Comparison of ENCODE assay signal across 5 fruit fly cellular contexts in the genomic region with DNA sequence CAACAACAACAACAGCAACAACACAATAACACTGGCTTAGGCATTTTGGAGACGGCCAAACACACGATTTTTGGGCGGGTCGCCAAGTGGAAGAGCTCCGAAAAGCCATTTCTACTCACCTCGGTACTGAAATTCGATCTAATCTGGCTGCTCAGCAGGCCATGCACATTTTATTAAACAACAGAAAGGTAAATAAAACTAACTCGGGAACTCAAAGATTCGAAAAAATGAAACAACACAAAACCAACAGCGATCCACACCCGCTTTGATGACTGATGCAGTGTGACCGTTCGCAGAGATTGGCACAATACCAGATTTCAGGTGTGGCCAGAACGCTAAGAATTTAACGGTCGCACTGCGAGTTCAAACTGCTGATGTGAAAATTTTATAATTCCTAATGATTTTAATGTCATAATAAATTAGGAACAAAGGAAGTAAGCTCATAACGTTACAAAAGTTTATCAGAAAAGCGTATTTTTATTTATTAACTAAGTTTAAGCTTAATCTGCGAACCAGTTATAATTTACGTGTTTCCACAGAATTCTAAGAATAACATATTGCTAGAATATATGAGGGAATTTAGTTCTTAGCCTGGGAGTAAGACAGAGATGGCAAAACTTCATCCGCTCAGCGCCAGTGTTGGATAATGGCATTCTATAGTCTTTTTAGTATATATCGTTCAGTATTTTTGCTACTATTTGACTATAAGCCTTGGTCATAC.
TF ChIP-seq lines count a peak whose summit lies in the region.

Mcr (minus strand) TSS at position 291 of the 721 bp plus-strand sequence.

- no peak for TF ChIP-seq CTCF in whole organism, embryonic (GFP tag; optimal IDR thresholded peaks at IDR 0.05; lab: Kevin White, UChicago)

TF ChIP-seq in whole organism, adult, 20 proteins besides CTCF, POLR2A, EP300 and RAD21:
- no peak for TF ChIP-seq CG7045 (GFP tag; optimal IDR thresholded peaks at IDR 0.05; lab: Kevin White, UChicago)
- peak; percentile 42 for TF ChIP-seq bab1 (GFP tag; optimal IDR thresholded peaks at IDR 0.05; lab: Kevin White, UChicago)
- TF ChIP-seq pad (GFP tag; optimal IDR thresholded peaks at IDR 0.05; lab: Kevin White, UChicago): peak; percentile 33
- no peak for TF ChIP-seq ovo (GFP tag; optimal IDR thresholded peaks at IDR 0.05; lab: Kevin White, UChicago)
- TF ChIP-seq tj (GFP tag; optimal IDR thresholded peaks at IDR 0.05; lab: Kevin White, UChicago): peak; percentile 4
TF ChIP-seq in whole organism, adult: peak in this region for 3.

TF ChIP-seq in whole organism, embryonic, 481 proteins besides CTCF, POLR2A, EP300 and RAD21 (continues in another document):
- TF ChIP-seq HmgD (GFP tag; optimal IDR thresholded peaks at IDR 0.05; lab: Kevin White, UChicago) (no peak), CG14667 (GFP tag; IDR thresholded peaks at IDR 0.05; lab: Robert Waterston, UW) (no peak), ems (GFP tag; optimal IDR thresholded peaks at IDR 0.05; lab: Kevin White, UChicago) (peak; percentile 8), crp (GFP tag; optimal IDR thresholded peaks at IDR 0.05; lab: Kevin White, UChicago) (peak in 1 of 2 experiments; percentile 21), sens (GFP tag; lab: Kevin White, UChicago) (peak; percentile 28), E2f2 (GFP tag; IDR thresholded peaks at IDR 0.05; lab: Robert Waterston, UW) (peak; percentile 33; the same call in 1 of the 2 replicates), Sin3A (optimal IDR thresholded peaks at IDR 0.05; lab: Kevin White, UChicago) (peak; percentile 85), CG1024 (GFP tag; IDR thresholded peaks at IDR 0.05; lab: Robert Waterston, UW) (no peak), row (GFP tag; IDR thresholded peaks at IDR 0.05; lab: Robert Waterston, UW) (peak; percentile 31; the same call in 1 of the 3 replicates), BEAF-32 (GFP tag; optimal IDR thresholded peaks at IDR 0.05; lab: Kevin White, UChicago) (peak; percentile 87), Dref (GFP tag; IDR thresholded peaks at IDR 0.05; lab: Robert Waterston, UW) (peak; percentile 39), Hmr (GFP tag; optimal IDR thresholded peaks at IDR 0.05; lab: Kevin White, UChicago) (peak; percentile 39), Med (GFP tag; lab: Kevin White, UChicago) (peak; percentile 68), btn (GFP tag; optimal IDR thresholded peaks at IDR 0.05; lab: Kevin White, UChicago) (peak; percentile 2), CG4360 (GFP tag; IDR thresholded peaks at IDR 0.05; lab: Robert Waterston, UW) (peak; percentile 68), Ptx1 (GFP tag; IDR thresholded peaks at IDR 0.05; lab: Robert Waterston, UW) (0 out of 2 replicates have a peak, but pooled peaks have one; percentile 26), stwl (tag; optimal IDR thresholded peaks at IDR 0.05; lab: Kevin White, UChicago) (peak; percentile 64), YL-1 (GFP tag; optimal IDR thresholded peaks at IDR 0.05; lab: Kevin White, UChicago) (no peak), tx (GFP tag; optimal IDR thresholded peaks at IDR 0.05; lab: Kevin White, UChicago) (peak; percentile 10)

TF ChIP-seq in whole organism, prepupa, 60 proteins besides CTCF, POLR2A, EP300 and RAD21 (continues in another document):
- TF ChIP-seq Sox102F (GFP tag; optimal IDR thresholded peaks at IDR 0.05; lab: Kevin White, UChicago) (no peak), CG8119 (GFP tag; IDR thresholded peaks at IDR 0.05; lab: Robert Waterston, UW) (no peak), CG10669 (GFP tag; optimal IDR thresholded peaks at IDR 0.05; lab: Kevin White, UChicago) (no peak), lz (GFP tag; optimal IDR thresholded peaks at IDR 0.05; lab: Kevin White, UChicago) (no peak), fd85E (GFP tag; optimal IDR thresholded peaks at IDR 0.05; lab: Kevin White, UChicago) (no peak), Hr39 (GFP tag; optimal IDR thresholded peaks at IDR 0.05; lab: Kevin White, UChicago) (no peak), CG34406 (GFP tag; optimal IDR thresholded peaks at IDR 0.05; lab: Kevin White, UChicago) (no peak), Met (GFP tag; optimal IDR thresholded peaks at IDR 0.05; lab: Kevin White, UChicago) (no peak), CG9139 (GFP tag; optimal IDR thresholded peaks at IDR 0.05; lab: Kevin White, UChicago) (no peak), CG11294 (GFP tag; IDR thresholded peaks at IDR 0.05; lab: Robert Waterston, UW) (no peak), Ets21C (GFP tag; optimal IDR thresholded peaks at IDR 0.05; lab: Kevin White, UChicago) (no peak), CG32006 (GFP tag; optimal IDR thresholded peaks at IDR 0.05; lab: Kevin White, UChicago) (no peak), dsx (GFP tag; optimal IDR thresholded peaks at IDR 0.05; lab: Kevin White, UChicago; ENCODE audit: poor library complexity, severe bottlenecking) (no peak), acj6 (GFP tag; optimal IDR thresholded peaks at IDR 0.05; lab: Kevin White, UChicago) (no peak), CG6276 (GFP tag; optimal IDR thresholded peaks at IDR 0.05; lab: Kevin White, UChicago) (no peak), CG6163 (GFP tag; IDR thresholded peaks at IDR 0.05; lab: Robert Waterston, UW) (peak; percentile 22; the same call in 1 of the 3 replicates), eg (GFP tag; IDR thresholded peaks at IDR 0.05; lab: Robert Waterston, UW) (no peak), Hr38 (GFP tag; optimal IDR thresholded peaks at IDR 0.05; lab: Kevin White, UChicago) (no peak), Hr4 (GFP tag; optimal IDR thresholded peaks at IDR 0.05; lab: Kevin White, UChicago) (no peak), CG15336 (GFP tag; IDR thresholded peaks at IDR 0.05; lab: Robert Waterston, UW) (no peak), ss (GFP tag; optimal IDR thresholded peaks at IDR 0.05; lab: Kevin White, UChicago) (no peak)

TF ChIP-seq in whole organism, pupa, 21 proteins besides CTCF, POLR2A, EP300 and RAD21:
- TF ChIP-seq EcR (GFP tag; optimal IDR thresholded peaks at IDR 0.05; lab: Kevin White, UChicago) (peak; percentile 10), CG8159 (tag; optimal IDR thresholded peaks at IDR 0.05; lab: Kevin White, UChicago) (no peak)
TF ChIP-seq in whole organism, pupa: peak in this region for 1.

TF ChIP-seq in whole organism, wandering third instar larva, 38 proteins besides CTCF, POLR2A, EP300 and RAD21:
- TF ChIP-seq Dfd (GFP tag; optimal IDR thresholded peaks at IDR 0.05; lab: Kevin White, UChicago) (no peak), HLH106 (tag; optimal IDR thresholded peaks at IDR 0.05; lab: Kevin White, UChicago) (peak; percentile 19), dmrt93B (GFP tag; optimal IDR thresholded peaks at IDR 0.05; lab: Kevin White, UChicago) (no peak), rgr (GFP tag; optimal IDR thresholded peaks at IDR 0.05; lab: Kevin White, UChicago) (no peak), br (GFP tag; optimal IDR thresholded peaks at IDR 0.05; lab: Kevin White, UChicago) (no peak), Jra (GFP tag; optimal IDR thresholded peaks at IDR 0.05; lab: Kevin White, UChicago) (no peak), Mio (GFP tag; optimal IDR thresholded peaks at IDR 0.05; lab: Kevin White, UChicago) (no peak), jim (GFP tag; optimal IDR thresholded peaks at IDR 0.05; lab: Kevin White, UChicago) (peak; percentile 5), woc (GFP tag; optimal IDR thresholded peaks at IDR 0.05; lab: Kevin White, UChicago) (no peak), dsf (GFP tag; optimal IDR thresholded peaks at IDR 0.05; lab: Kevin White, UChicago; ENCODE audit: borderline replicate concordance) (no peak), fru (GFP tag; optimal IDR thresholded peaks at IDR 0.05; lab: Kevin White, UChicago) (no peak), Vsx2 (GFP tag; optimal IDR thresholded peaks at IDR 0.05; lab: Kevin White, UChicago; ENCODE audit: partially characterized antibody) (peak; percentile 32), sv (GFP tag; optimal IDR thresholded peaks at IDR 0.05; lab: Kevin White, UChicago) (peak; percentile 38), Hnf4 (GFP tag; optimal IDR thresholded peaks at IDR 0.05; lab: Kevin White, UChicago) (peak; percentile 44), Sp1 (GFP tag; optimal IDR thresholded peaks at IDR 0.05; lab: Kevin White, UChicago) (no peak), GATAd (GFP tag; optimal IDR thresholded peaks at IDR 0.05; lab: Kevin White, UChicago) (no peak), dl (GFP tag; optimal IDR thresholded peaks at IDR 0.05; lab: Kevin White, UChicago; ENCODE audit: insufficient read depth in 1 of 2, partially characterized antibody in 2 of 2) (no peak), Abd-B (GFP tag; optimal IDR thresholded peaks at IDR 0.05; lab: Kevin White, UChicago) (no peak), ey (GFP tag; optimal IDR thresholded peaks at IDR 0.05; lab: Kevin White, UChicago) (no peak), psq (GFP tag; optimal IDR thresholded peaks at IDR 0.05; lab: Kevin White, UChicago) (no peak), brk (GFP tag; optimal IDR thresholded peaks at IDR 0.05; lab: Kevin White, UChicago) (no peak), lola (GFP tag; optimal IDR thresholded peaks at IDR 0.05; lab: Kevin White, UChicago) (no peak), CG9705 (GFP tag; optimal IDR thresholded peaks at IDR 0.05; lab: Kevin White, UChicago) (no peak), pan (optimal IDR thresholded peaks at IDR 0.05; lab: Kevin White, UChicago) (no peak), tai (GFP tag; optimal IDR thresholded peaks at IDR 0.05; lab: Kevin White, UChicago) (no peak), usp (GFP tag; optimal IDR thresholded peaks at IDR 0.05; lab: Kevin White, UChicago) (no peak), sage (GFP tag; optimal IDR thresholded peaks at IDR 0.05; lab: Kevin White, UChicago) (peak; percentile 35), Rel (GFP tag; optimal IDR thresholded peaks at IDR 0.05; lab: Kevin White, UChicago) (no peak), Rel (tag; optimal IDR thresholded peaks at IDR 0.05; lab: Kevin White, UChicago) (peak; percentile 3), OdsH (GFP tag; optimal IDR thresholded peaks at IDR 0.05; lab: Kevin White, UChicago) (no peak), Hr78 (GFP tag; optimal IDR thresholded peaks at IDR 0.05; lab: Kevin White, UChicago) (no peak), CrebA (GFP tag; optimal IDR thresholded peaks at IDR 0.05; lab: Kevin White, UChicago; ENCODE audit: borderline replicate concordance) (no peak), Dif (GFP tag; optimal IDR thresholded peaks at IDR 0.05; lab: Kevin White, UChicago; ENCODE audit: partially characterized antibody) (peak; percentile 23), foxo (GFP tag; optimal IDR thresholded peaks at IDR 0.05; lab: Kevin White, UChicago) (peak in 1 of 2 experiments; percentile 46), Myc (optimal IDR thresholded peaks at IDR 0.05; lab: Kevin White, UChicago) (no peak), Hr83 (GFP tag; optimal IDR thresholded peaks at IDR 0.05; lab: Kevin White, UChicago; ENCODE audit: poor library complexity, severe bottlenecking) (peak; percentile 64), CG32264 (GFP tag; optimal IDR thresholded peaks at IDR 0.05; lab: Kevin White, UChicago) (no peak), N (GFP tag; optimal IDR thresholded peaks at IDR 0.05; lab: Kevin White, UChicago) (no peak), h (GFP tag; optimal IDR thresholded peaks at IDR 0.05; lab: Kevin White, UChicago) (no peak)
